Worm (Caenorhabditis elegans) whole organism, L4/young adult: Measurements from ENCODE around the gene gtf-2E1.

Experiments used
- dao-5 ChIP-seq: sonication (generic microtip); optimal IDR thresholded peaks from 2 replicates; lab custom pipeline; 2016; ENCODE audit warnings: missing genotype, missing genetic modification characterization, moderate library complexity, missing compliant biosample characterization
- him-1 ChIP-seq: sonication (generic microtip); optimal IDR thresholded peaks from 2 replicates; lab custom pipeline; 2016; ENCODE audit warnings: missing genotype, missing genetic modification reagents, missing genetic modification characterization, missing compliant biosample characterization

DNA sequence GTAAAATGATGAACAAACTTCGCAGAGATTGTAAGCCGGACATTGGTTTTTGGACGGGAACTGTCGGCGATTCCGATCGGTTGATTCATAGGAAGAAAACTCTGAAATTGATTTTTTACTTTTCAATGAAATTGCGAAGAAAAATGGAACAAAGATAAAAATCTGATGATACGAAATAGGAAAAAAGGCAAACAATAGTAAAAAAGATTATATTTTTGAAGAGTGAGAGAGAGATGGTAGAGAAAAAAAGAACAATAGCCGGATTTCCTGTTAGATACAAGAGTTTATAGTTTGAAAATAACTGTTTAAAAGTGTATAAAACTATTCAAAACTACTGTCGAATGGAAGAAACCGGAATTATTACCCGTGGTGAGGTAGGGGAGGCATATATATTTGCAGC is 29.0 kb downstream of the gtf-2E1 start, which contains the start of gene nra-1:
- TF ChIP-seq him-1 (no peak), dao-5 (tag; lab: Kevin White, UChicago) (no peak)
